Fruit fly (Drosophila melanogaster) whole organism, embryonic: ENCODE results near the gene Andorra.

Experiments used
- Abd-B ChIP-seq: fragments of 200-800 bp; sonication (Bioruptor generic); optimal IDR thresholded peaks from 2 replicates; lab custom pipeline; 2018; ENCODE audit warnings: missing biosample characterization, mild to moderate bottlenecking, missing genetic modification characterization, moderate library complexity
- CG10147 ChIP-seq: fragments of 200-800 bp; sonication (Bioruptor generic); optimal IDR thresholded peaks from 2 replicates; lab custom pipeline; 2019; ENCODE audit warnings: missing biosample characterization, mild to moderate bottlenecking, missing genetic modification characterization, moderate library complexity
- CG11504 ChIP-seq: fragments of 200-800 bp; sonication (Bioruptor generic); optimal IDR thresholded peaks from 3 replicates; lab custom pipeline; 2019; ENCODE audit warnings: missing biosample characterization, mild to moderate bottlenecking, missing genetic modification characterization, moderate library complexity
- CG1233 ChIP-seq: fragments of 200-800 bp; sonication (Bioruptor generic); optimal IDR thresholded peaks from 4 replicates; lab custom pipeline; 2018; ENCODE audit warnings: missing biosample characterization, mild to moderate bottlenecking, missing genetic modification characterization
- CG13894 ChIP-seq: fragments of 200-800 bp; sonication (Bioruptor generic); optimal IDR thresholded peaks from 3 replicates; lab custom pipeline; 2018; ENCODE audit warnings: missing biosample characterization, mild to moderate bottlenecking, missing genetic modification characterization, moderate library complexity
- CG14667 ChIP-seq: fragments of 200-800 bp; sonication (Bioruptor generic); IDR thresholded peaks from 2 replicates; pipeline ENCODE4 v1.3.6; 2022; ENCODE audit warnings: missing biosample characterization, missing genetic modification characterization
- CG15514 ChIP-seq: fragments of 200-800 bp; sonication (Bioruptor generic); optimal IDR thresholded peaks from 3 replicates; lab custom pipeline; 2017; ENCODE audit warnings: missing biosample characterization, missing genetic modification characterization, mild to moderate bottlenecking, moderate library complexity, missing genetic modification reagents
- CG2120 ChIP-seq: fragments of 200-800 bp; sonication (Bioruptor generic); optimal IDR thresholded peaks from 3 replicates; lab custom pipeline; 2016; ENCODE audit warnings: missing biosample characterization, missing genetic modification characterization
- CG31388 ChIP-seq: fragments of 200-800 bp; sonication (Bioruptor generic); optimal IDR thresholded peaks from 2 replicates; lab custom pipeline; 2016; ENCODE audit warnings: missing biosample characterization, missing genetic modification characterization
- CG31441 ChIP-seq: fragments of 200-800 bp; sonication (Bioruptor generic); IDR thresholded peaks from 2 replicates; pipeline ENCODE4 v1.3.6; 2022; ENCODE audit warnings: missing biosample characterization, missing genetic modification characterization
- CG8281 ChIP-seq: fragments of 200-800 bp; sonication (Bioruptor generic); optimal IDR thresholded peaks from 2 replicates; lab custom pipeline; 2018; ENCODE audit warnings: missing biosample characterization, mild to moderate bottlenecking, missing genetic modification characterization, moderate library complexity
- CG8388 ChIP-seq: fragments of 200-800 bp; sonication (Bioruptor generic); optimal IDR thresholded peaks from 2 replicates; lab custom pipeline; 2019; ENCODE audit warnings: missing biosample characterization, mild to moderate bottlenecking, missing genetic modification characterization, moderate library complexity
- CG9797 ChIP-seq: fragments of 200-800 bp; sonication (Bioruptor generic); optimal IDR thresholded peaks from 3 replicates; lab custom pipeline; 2018; ENCODE audit warnings: missing biosample characterization, mild to moderate bottlenecking, missing genetic modification characterization
- Camta ChIP-seq: fragments of 200-800 bp; sonication (Bioruptor generic); optimal IDR thresholded peaks from 2 replicates; lab custom pipeline; 2016; ENCODE audit warnings: missing biosample characterization, missing genetic modification characterization
- CoRest ChIP-seq: fragments of 200-800 bp; sonication (Bioruptor generic); optimal IDR thresholded peaks from 3 replicates; lab custom pipeline; 2018; ENCODE audit warnings: missing biosample characterization, mild to moderate bottlenecking, missing genetic modification characterization, moderate library complexity
- Fer2 ChIP-seq: fragments of 200-800 bp; sonication (Bioruptor generic); optimal IDR thresholded peaks from 2 replicates; lab custom pipeline; 2018; ENCODE audit warnings: missing biosample characterization, mild to moderate bottlenecking, missing genetic modification characterization, moderate library complexity
- MESR4 ChIP-seq: fragments of 200-800 bp; sonication (Bioruptor generic); optimal IDR thresholded peaks from 2 replicates; lab custom pipeline; 2018; ENCODE audit warnings: missing biosample characterization, mild to moderate bottlenecking, missing genetic modification characterization, moderate library complexity
- PHDP ChIP-seq: fragments of 200-800 bp; sonication (Bioruptor generic); optimal IDR thresholded peaks from 3 replicates; lab custom pipeline; 2018; ENCODE audit warnings: missing biosample characterization, mild to moderate bottlenecking, missing genetic modification characterization, moderate library complexity
- Six4 ChIP-seq: fragments of 200-800 bp; sonication (Bioruptor generic); optimal IDR thresholded peaks from 2 replicates; lab custom pipeline; 2016; ENCODE audit warnings: missing biosample characterization, missing genetic modification characterization
- Sox100B ChIP-seq: fragments of 200-800 bp; sonication (Bioruptor generic); optimal IDR thresholded peaks from 3 replicates; lab custom pipeline; 2018; ENCODE audit warnings: missing biosample characterization, mild to moderate bottlenecking, missing genetic modification characterization
- Stat92E ChIP-seq, 3 experiments: fragments of >200 bp in 2 of 3; fragments of 200-800 bp in 1 of 3; sonication (Bioruptor generic) in 1 of 3; optimal IDR thresholded peaks; 2 replicates each; lab custom pipeline; 2017 to 2019; ENCODE audit warnings: missing biosample characterization in 3 of 3, missing genetic modification characterization in 3 of 3, mild to moderate bottlenecking in 1 of 3, moderate library complexity in 1 of 3
- abd-A ChIP-seq: fragments of 200-800 bp; sonication (Bioruptor generic); optimal IDR thresholded peaks from 3 replicates; lab custom pipeline; 2019; ENCODE audit warnings: missing biosample characterization, mild to moderate bottlenecking, missing genetic modification characterization, moderate library complexity
- al ChIP-seq: fragments of 200-800 bp; sonication (Bioruptor generic); IDR thresholded peaks from 2 replicates; pipeline ENCODE4 v1.3.6; 2022; ENCODE audit warnings: missing biosample characterization, missing genetic modification characterization
- az2 ChIP-seq: fragments of 200-800 bp; sonication (Bioruptor generic); optimal IDR thresholded peaks from 3 replicates; lab custom pipeline; 2016; ENCODE audit warnings: missing biosample characterization, missing genetic modification characterization
- cad ChIP-seq: fragments of >200 bp; optimal IDR thresholded peaks from 2 replicates; lab custom pipeline; 2017; ENCODE audit warnings: missing biosample characterization, missing genetic modification characterization
- crol ChIP-seq: fragments of 200-800 bp; sonication (Bioruptor generic); IDR thresholded peaks from 2 replicates; pipeline ENCODE4 v1.3.6; 2022; ENCODE audit warnings: missing biosample characterization, missing genetic modification characterization
- cwo ChIP-seq: fragments of 200-800 bp; sonication (Bioruptor generic); optimal IDR thresholded peaks from 3 replicates; lab custom pipeline; 2017; ENCODE audit warnings: missing biosample characterization, missing genetic modification characterization, mild to moderate bottlenecking, moderate library complexity, missing genetic modification reagents
- dysf ChIP-seq: fragments of 200-800 bp; sonication (Bioruptor generic); IDR thresholded peaks from 3 replicates; pipeline ENCODE4 v1.3.6; 2022; ENCODE audit warnings: missing biosample characterization, missing genetic modification characterization
- gcm2 ChIP-seq: fragments of 200-800 bp; sonication (Bioruptor generic); optimal IDR thresholded peaks from 2 replicates; lab custom pipeline; 2016; ENCODE audit warnings: missing biosample characterization, missing genetic modification characterization
- grau ChIP-seq: fragments of 200-800 bp; optimal IDR thresholded peaks from 3 replicates; lab custom pipeline; 2019; ENCODE audit warnings: missing biosample characterization, mild to moderate bottlenecking, missing genetic modification characterization, moderate library complexity
- hkb ChIP-seq, 2 experiments: fragments of 200-800 bp in 1 of 2; fragments of >200 bp in 1 of 2; sonication (Bioruptor generic) in 1 of 2; IDR thresholded peaks in 1 of 2; optimal IDR thresholded peaks in 1 of 2; 2 replicates each; pipeline versions ENCODE4 v1.3.6 to Lab custom; 2017 to 2022; ENCODE audit warnings: missing biosample characterization in 1 of 2, missing genetic modification characterization in 1 of 2
- klu ChIP-seq: fragments of 200-800 bp; sonication (Bioruptor generic); IDR thresholded peaks from 2 replicates; pipeline ENCODE4 v1.3.6; 2022; ENCODE audit warnings: missing biosample characterization, missing genetic modification characterization
- lab ChIP-seq: fragments of 200-800 bp; sonication (Bioruptor generic); optimal IDR thresholded peaks from 3 replicates; lab custom pipeline; 2017; ENCODE audit warnings: missing biosample characterization, missing genetic modification characterization, mild to moderate bottlenecking, moderate library complexity, missing genetic modification reagents
- nmo ChIP-seq: fragments of 200-800 bp; sonication (Bioruptor generic); optimal IDR thresholded peaks from 2 replicates; lab custom pipeline; 2018; ENCODE audit warnings: missing biosample characterization, mild to moderate bottlenecking, missing genetic modification characterization, moderate library complexity
- prd ChIP-seq, 3 experiments: fragments of >200 bp in 2 of 3; fragments of 200-800 bp in 1 of 3; sonication (Bioruptor generic) in 1 of 3; optimal IDR thresholded peaks in 2 of 3; IDR thresholded peaks in 1 of 3; 2 replicates in 2 of 3; 3 replicates in 1 of 3; pipeline versions ENCODE4 v1.3.6 to Lab custom; 2017 to 2022; ENCODE audit warnings: missing biosample characterization in 1 of 3, missing genetic modification characterization in 1 of 3
- run ChIP-seq: fragments of 200-800 bp; sonication (Bioruptor generic); optimal IDR thresholded peaks from 3 replicates; lab custom pipeline; 2018; ENCODE audit warnings: missing biosample characterization, mild to moderate bottlenecking, missing genetic modification characterization
- sc ChIP-seq, 3 experiments: fragments of >200 bp in 2 of 3; fragments of 200-800 bp in 1 of 3; sonication (Bioruptor generic) in 1 of 3; optimal IDR thresholded peaks; 2 replicates in 2 of 3; 3 replicates in 1 of 3; lab custom pipeline; 2017; ENCODE audit warnings: mild to moderate bottlenecking in 1 of 3, missing biosample characterization in 1 of 3, missing genetic modification characterization in 1 of 3, missing genetic modification reagents in 1 of 3
- sd ChIP-seq: fragments of 200-800 bp; sonication (Bioruptor generic); optimal IDR thresholded peaks from 3 replicates; lab custom pipeline; 2018; ENCODE audit warnings: missing biosample characterization, mild to moderate bottlenecking, missing genetic modification characterization, moderate library complexity
- sens ChIP-seq: fragments of 200-800 bp; sonication (Bioruptor generic); peaks from one replicate; lab custom pipeline; 2016; ENCODE audit warnings: missing biosample characterization, missing genetic modification characterization
- seq ChIP-seq: fragments of 200-800 bp; sonication (Bioruptor generic); IDR thresholded peaks from 2 replicates; pipeline ENCODE4 v1.3.6; 2022; ENCODE audit warnings: missing biosample characterization, missing genetic modification characterization
- sqz ChIP-seq: fragments of 200-800 bp; sonication (Bioruptor generic); optimal IDR thresholded peaks from 3 replicates; lab custom pipeline; 2018; ENCODE audit warnings: missing biosample characterization, mild to moderate bottlenecking, missing genetic modification characterization
- vnd ChIP-seq: fragments of 200-800 bp; sonication (Bioruptor generic); IDR thresholded peaks from 3 replicates; pipeline ENCODE4 v1.3.6; 2022; ENCODE audit warnings: missing biosample characterization, missing genetic modification characterization; ENCODE audit not compliant: partially characterized antibody

The Andorra gene

dm6 chrX:18153001-18153400, 26.3 kb downstream of the Andorra start (continued):
- TF ChIP-seq prd (optimal IDR thresholded peaks at IDR 0.05; lab: Kevin White, UChicago) (no peak), prd (GFP tag; IDR thresholded peaks at IDR 0.05; lab: Robert Waterston, UW) (0 out of 3 replicates have a peak, but pooled peaks have one; percentile 17), CG14667 (GFP tag; lab: Robert Waterston, UW) (0 out of 2 replicates have a peak, but pooled peaks have one; percentile 17), CG31441 (no peak), Camta (GFP tag; lab: Kevin White, UChicago) (no peak), dysf (GFP tag; lab: Robert Waterston, UW) (peak; percentile 59; the same call in 2 of the 3 replicates), Six4 (GFP tag; lab: Kevin White, UChicago) (no peak), CG1233 (GFP tag; lab: Kevin White, UChicago) (no peak), CoRest (tag; lab: Kevin White, UChicago) (peak; percentile 2), CG31388 (GFP tag; lab: Kevin White, UChicago) (no peak)
- TF ChIP-seq, all 482 proteins: peak for 38

dm6 chrX:18151323-18151722, 27.9 kb downstream of the Andorra start:
- no peak for TF ChIP-seq sc (optimal IDR thresholded peaks at IDR 0.05; lab: Kevin White, UChicago)
- no peak for TF ChIP-seq sc (GFP tag; optimal IDR thresholded peaks at IDR 0.05; lab: Kevin White, UChicago)
- peak; percentile 52 for TF ChIP-seq crol (GFP tag; lab: Robert Waterston, UW)
- TF ChIP-seq abd-A (tag; lab: Kevin White, UChicago), result peak; percentile 36
- peak; percentile 54 for TF ChIP-seq sd

dm6 chrX:18149292-18149691, 30.0 kb downstream of the Andorra start:
- peak; percentile 54 for TF ChIP-seq CG13894 (tag; lab: Kevin White, UChicago)
- no peak for TF ChIP-seq al
- TF ChIP-seq abd-A (tag; lab: Kevin White, UChicago), result peak; percentile 51

DNA sequence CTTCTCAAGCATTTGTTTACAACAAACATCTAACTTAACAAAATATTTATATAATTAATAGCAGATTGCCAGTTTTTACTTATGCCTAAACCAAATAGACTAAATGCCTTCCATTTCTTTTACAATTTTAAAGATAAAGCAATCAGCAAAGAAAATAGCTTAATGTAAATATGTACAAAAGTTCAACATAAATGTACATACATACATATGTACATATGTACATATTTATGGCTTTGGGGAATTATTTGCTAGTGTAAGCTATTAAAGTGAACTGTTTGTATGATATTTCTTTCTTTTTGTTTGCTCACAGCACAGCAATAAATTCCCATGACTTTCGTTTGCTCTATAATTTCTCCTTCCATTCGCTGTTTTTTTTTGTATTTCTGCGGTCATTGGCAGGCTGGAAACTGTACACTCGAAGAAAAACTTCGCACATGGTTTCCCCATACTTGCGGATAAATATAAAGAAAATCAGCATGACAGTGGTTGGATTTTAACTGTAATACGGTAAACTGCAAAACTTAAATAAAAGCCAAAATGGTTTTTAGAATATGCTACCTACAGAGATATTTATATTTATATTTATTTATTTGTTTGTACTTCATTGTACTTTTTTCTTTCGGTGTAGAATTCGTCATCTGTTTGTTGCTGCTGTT, 38.2 kb downstream of the Andorra start:
- TF ChIP-seq CG8388 (GFP tag; lab: Kevin White, UChicago) (no peak), vnd (GFP tag; lab: Robert Waterston, UW) (no peak), CG31388 (GFP tag; lab: Kevin White, UChicago) (no peak), CG11504 (tag; lab: Kevin White, UChicago) (peak; percentile 50), klu (GFP tag; lab: Robert Waterston, UW) (peak; percentile 19; the same call in 1 of the 2 replicates), sens (GFP tag; lab: Kevin White, UChicago) (peak; percentile 77), run (tag; lab: Kevin White, UChicago) (no peak), seq (peak; percentile 35; the same call in 1 of the 2 replicates), cad (GFP tag; lab: Kevin White, UChicago) (no peak), Stat92E (GFP tag; optimal IDR thresholded peaks at IDR 0.05; lab: Kevin White, UChicago) (no peak), lab (GFP tag; lab: Kevin White, UChicago) (no peak), PHDP (tag; lab: Kevin White, UChicago) (no peak), Sox100B (GFP tag; lab: Kevin White, UChicago) (peak; percentile 6), nmo (GFP tag; lab: Kevin White, UChicago) (peak; percentile 24), CG2120 (GFP tag; lab: Kevin White, UChicago) (peak; percentile 39), cwo (GFP tag; lab: Kevin White, UChicago) (no peak), hkb (optimal IDR thresholded peaks at IDR 0.05; lab: Kevin White, UChicago) (no peak), hkb (GFP tag; IDR thresholded peaks at IDR 0.05; lab: Robert Waterston, UW) (0 out of 2 replicates have a peak, but pooled peaks have one; percentile 20), CG8281 (tag; lab: Kevin White, UChicago) (no peak), Abd-B (GFP tag; lab: Kevin White, UChicago) (no peak), gcm2 (no peak), sqz (GFP tag; lab: Kevin White, UChicago) (no peak), CG9797 (GFP tag; lab: Kevin White, UChicago) (no peak), CG10147 (GFP tag; lab: Kevin White, UChicago) (no peak), grau (peak; percentile 32), Fer2 (tag; lab: Kevin White, UChicago) (no peak), az2 (GFP tag; lab: Kevin White, UChicago) (no peak), MESR4 (no peak), CG15514 (GFP tag; lab: Kevin White, UChicago) (no peak)
